Worm (Caenorhabditis elegans) whole organism, L2 larva: ENCODE results near the gene cct-6.

ENCODE experiments used
- C34F6.9 ChIP-seq: fragments of 150-350 bp; optimal IDR thresholded peaks from 2 replicates; lab custom pipeline; 2014; ENCODE audit warnings: missing biosample characterization, missing genetic modification characterization
- F13H6.1 ChIP-seq: sonication (generic microtip); optimal IDR thresholded peaks from 2 replicates; lab custom pipeline; 2016; ENCODE audit warnings: missing genetic modification characterization, missing compliant biosample characterization
- R02D3.7 ChIP-seq: fragments of 150-350 bp; optimal IDR thresholded peaks from 2 replicates; lab custom pipeline; 2014; ENCODE audit warnings: missing biosample characterization, missing genetic modification characterization
- Y55F3AM.14 ChIP-seq: fragments of 200-800 bp; sonication (Bioruptor generic); optimal IDR thresholded peaks from 2 replicates; lab custom pipeline; 2018; ENCODE audit warnings: mild to moderate bottlenecking, missing genetic modification characterization, missing compliant biosample characterization
- ZK546.5 ChIP-seq: sonication (generic microtip); optimal IDR thresholded peaks from 2 replicates; lab custom pipeline; 2017; ENCODE audit warnings: missing biosample characterization, missing genetic modification characterization
- alr-1 ChIP-seq: fragments of 150-350 bp; optimal IDR thresholded peaks from 2 replicates; lab custom pipeline; 2014; ENCODE audit warnings: missing biosample characterization, missing genetic modification characterization
- aly-2 ChIP-seq: fragments of 150-350 bp; optimal IDR thresholded peaks from 2 replicates; lab custom pipeline; 2014; ENCODE audit warnings: missing biosample characterization, missing genetic modification characterization
- ama-1 ChIP-seq: fragments of 150-350 bp; optimal IDR thresholded peaks from 2 replicates; lab custom pipeline; 2018; ENCODE audit warnings: inconsistent platforms
- blmp-1 ChIP-seq: sonication (generic microtip); optimal IDR thresholded peaks from 2 replicates; lab custom pipeline; 2017; ENCODE audit warnings: missing genetic modification characterization, mild to moderate bottlenecking, missing compliant biosample characterization, antibody characterized with exemption, moderate library complexity; ENCODE audit not compliant: insufficient read depth
- ceh-16 ChIP-seq: fragments of 150-350 bp; optimal IDR thresholded peaks from 2 replicates; lab custom pipeline; 2014; ENCODE audit warnings: missing biosample characterization, missing genetic modification characterization
- ceh-82 ChIP-seq: fragments of 150-350 bp; optimal IDR thresholded peaks from 2 replicates; lab custom pipeline; 2014; ENCODE audit warnings: missing biosample characterization, missing genetic modification characterization
- crh-2 ChIP-seq: sonication (generic microtip); optimal IDR thresholded peaks from 2 replicates; lab custom pipeline; 2017; ENCODE audit warnings: missing biosample characterization, missing genetic modification characterization
- dmd-4 ChIP-seq: sonication (generic microtip); optimal IDR thresholded peaks from 2 replicates; lab custom pipeline; 2017; ENCODE audit warnings: missing biosample characterization, missing genetic modification characterization
- egl-27 ChIP-seq: sonication (generic microtip); optimal IDR thresholded peaks from 3 replicates; lab custom pipeline; 2017; ENCODE audit warnings: missing biosample characterization, missing genetic modification reagents, missing genetic modification characterization
- elt-1 ChIP-seq: fragments of 150-350 bp; optimal IDR thresholded peaks from 2 replicates; lab custom pipeline; 2014; ENCODE audit warnings: missing biosample characterization, missing genetic modification characterization
- elt-3 ChIP-seq: sonication (generic microtip); optimal IDR thresholded peaks from 2 replicates; lab custom pipeline; 2017; ENCODE audit warnings: missing biosample characterization, missing genetic modification characterization
- fos-1 ChIP-seq: fragments of 150-350 bp; optimal IDR thresholded peaks from 2 replicates; lab custom pipeline; 2014; ENCODE audit warnings: missing biosample characterization, missing genetic modification characterization
- gmeb-1 ChIP-seq: fragments of 150-350 bp; optimal IDR thresholded peaks from 2 replicates; lab custom pipeline; 2014; ENCODE audit warnings: missing biosample characterization, missing genetic modification characterization
- lin-11 ChIP-seq: fragments of 150-350 bp; sonication (generic microtip); optimal IDR thresholded peaks from 2 replicates; lab custom pipeline; 2014; ENCODE audit warnings: missing biosample characterization, missing genetic modification characterization, inconsistent platforms, mixed read lengths
- lin-13 ChIP-seq: fragments of 150-350 bp; optimal IDR thresholded peaks from 2 replicates; lab custom pipeline; 2014; ENCODE audit warnings: missing biosample characterization, missing genetic modification reagents, missing genetic modification characterization
- lin-39 ChIP-seq: fragments of 150-350 bp; optimal IDR thresholded peaks from 2 replicates; lab custom pipeline; 2014; ENCODE audit warnings: missing biosample characterization, missing genetic modification reagents, missing genetic modification characterization
- lsy-2 ChIP-seq, 2 experiments: fragments of 150-350 bp in 1 of 2; sonication (generic microtip) in 1 of 2; optimal IDR thresholded peaks; 2 replicates each; lab custom pipeline; 2014 to 2017; ENCODE audit warnings: missing biosample characterization in 2 of 2, missing genetic modification characterization in 2 of 2
- mab-5 ChIP-seq: fragments of 150-350 bp; optimal IDR thresholded peaks from 2 replicates; lab custom pipeline; 2014; ENCODE audit warnings: missing biosample characterization, missing genetic modification characterization
- mbf-1 ChIP-seq: sonication (generic microtip); optimal IDR thresholded peaks from 2 replicates; lab custom pipeline; 2017; ENCODE audit warnings: missing biosample characterization, missing genetic modification characterization
- mdl-1 ChIP-seq, 2 experiments: fragments of 150-350 bp in 1 of 2; sonication (generic microtip) in 1 of 2; optimal IDR thresholded peaks; 2 replicates each; lab custom pipeline; 2017; ENCODE audit warnings: missing biosample characterization in 2 of 2, missing genetic modification characterization in 2 of 2
- nhr-10 ChIP-seq: sonication (generic microtip); optimal IDR thresholded peaks from 2 replicates; lab custom pipeline; 2017; ENCODE audit warnings: missing biosample characterization, missing genetic modification characterization
- nhr-11 ChIP-seq: fragments of 150-350 bp; optimal IDR thresholded peaks from 2 replicates; lab custom pipeline; 2014; ENCODE audit warnings: missing biosample characterization, missing genetic modification characterization
- nhr-12 ChIP-seq: fragments of 150-350 bp; optimal IDR thresholded peaks from 2 replicates; lab custom pipeline; 2014; ENCODE audit warnings: missing biosample characterization, missing genetic modification characterization
- nhr-129 ChIP-seq: fragments of 150-350 bp; optimal IDR thresholded peaks from 2 replicates; lab custom pipeline; 2014; ENCODE audit warnings: missing biosample characterization, missing genetic modification characterization
- nhr-21 ChIP-seq: fragments of 150-350 bp; optimal IDR thresholded peaks from 2 replicates; lab custom pipeline; 2014; ENCODE audit warnings: missing biosample characterization, missing genetic modification characterization
- nhr-23 ChIP-seq: fragments of 150-350 bp; optimal IDR thresholded peaks from 2 replicates; lab custom pipeline; 2014; ENCODE audit warnings: missing biosample characterization, missing genetic modification reagents, missing genetic modification characterization
- nhr-237 ChIP-seq: fragments of 150-350 bp; optimal IDR thresholded peaks from 2 replicates; lab custom pipeline; 2014; ENCODE audit warnings: missing biosample characterization, missing genetic modification characterization
- nhr-25 ChIP-seq: fragments of 150-350 bp; sonication (generic microtip); optimal IDR thresholded peaks from 3 replicates; lab custom pipeline; 2014; ENCODE audit warnings: missing biosample characterization, missing genetic modification characterization
- nhr-6 ChIP-seq: fragments of 150-350 bp; optimal IDR thresholded peaks from 2 replicates; lab custom pipeline; 2014; ENCODE audit warnings: missing biosample characterization, missing genetic modification characterization
- nhr-77 ChIP-seq: fragments of 150-350 bp; optimal IDR thresholded peaks from 2 replicates; lab custom pipeline; 2014; ENCODE audit warnings: missing biosample characterization, missing genetic modification characterization
- peb-1 ChIP-seq: fragments of 150-350 bp; optimal IDR thresholded peaks from 2 replicates; lab custom pipeline; 2014; ENCODE audit warnings: missing biosample characterization, missing genetic modification characterization
- sem-4 ChIP-seq: fragments of 150-350 bp; optimal IDR thresholded peaks from 2 replicates; lab custom pipeline; 2014; ENCODE audit warnings: missing biosample characterization, missing genetic modification reagents, missing genetic modification characterization
- skn-1 ChIP-seq: sonication (generic microtip); optimal IDR thresholded peaks from 2 replicates; lab custom pipeline; 2017; ENCODE audit warnings: missing biosample characterization, missing genetic modification characterization
- sma-3 ChIP-seq: sonication (generic microtip); optimal IDR thresholded peaks from 2 replicates; lab custom pipeline; 2016; ENCODE audit warnings: missing genetic modification reagents, missing genetic modification characterization, missing compliant biosample characterization
- sma-9 ChIP-seq, 2 experiments: fragments of 150-350 bp in 1 of 2; sonication (generic microtip) in 1 of 2; optimal IDR thresholded peaks; 2 replicates each; lab custom pipeline; 2014 to 2016; ENCODE audit warnings: missing genetic modification characterization in 2 of 2, mild to moderate bottlenecking in 1 of 2, missing biosample characterization in 1 of 2, missing compliant biosample characterization in 1 of 2, missing genetic modification reagents in 1 of 2, moderate library complexity in 1 of 2
- snpc-4 ChIP-seq: fragments of 150-350 bp; optimal IDR thresholded peaks from 2 replicates; lab custom pipeline; 2014; ENCODE audit warnings: missing biosample characterization, missing genetic modification characterization
- unc-39 ChIP-seq: fragments of 150-350 bp; optimal IDR thresholded peaks from 2 replicates; lab custom pipeline; 2014; ENCODE audit warnings: missing biosample characterization, missing genetic modification characterization
- unc-55 ChIP-seq: fragments of 150-350 bp; sonication (generic microtip); optimal IDR thresholded peaks from 3 replicates; lab custom pipeline; 2014; ENCODE audit warnings: missing biosample characterization, missing genetic modification reagents, missing genetic modification characterization
- unc-62 ChIP-seq: fragments of 150-350 bp; optimal IDR thresholded peaks from 2 replicates; lab custom pipeline; 2014; ENCODE audit warnings: missing biosample characterization, missing genetic modification reagents, missing genetic modification characterization
- zag-1 ChIP-seq: fragments of 150-350 bp; optimal IDR thresholded peaks from 2 replicates; lab custom pipeline; 2014; ENCODE audit warnings: missing biosample characterization, missing genetic modification characterization
- ztf-1 ChIP-seq: fragments of 200-800 bp; sonication (Bioruptor generic); conservative IDR thresholded peaks from 2 replicates; pipeline ENCODE4 v1.3.6; 2022; ENCODE audit warnings: missing genetic modification characterization, missing compliant biosample characterization
- ztf-11 ChIP-seq: sonication (generic microtip); optimal IDR thresholded peaks from 2 replicates; lab custom pipeline; 2017; ENCODE audit warnings: missing biosample characterization, missing genetic modification characterization
- ztf-4 ChIP-seq: fragments of 150-350 bp; optimal IDR thresholded peaks from 2 replicates; lab custom pipeline; 2014; ENCODE audit warnings: missing biosample characterization, missing genetic modification characterization

The cct-6 gene

ce11 chrIII:5855637-5856179 lies at the start of gene cct-6, which contains the start of gene alh-9:
cct-6 (minus strand) TSS chrIII:5855687.
alh-9 (plus strand) TSS chrIII:5856018.
- TF ChIP-seq Y55F3AM.14 (GFP tag; lab: Kevin White, UChicago): no peak
- peak; percentile 39 for TF ChIP-seq egl-27
- TF ChIP-seq unc-62: no peak
- peak; percentile 92 for TF ChIP-seq C34F6.9 (tag; lab: Kevin White, UChicago)
- TF ChIP-seq nhr-11 (tag; lab: Kevin White, UChicago): no peak
- peak; percentile 80 for TF ChIP-seq sma-3 (GFP tag; lab: Kevin White, UChicago)
- no peak for TF ChIP-seq lin-39
- TF ChIP-seq elt-3 (tag; lab: Kevin White, UChicago): no peak
- peak; percentile 89 for TF ChIP-seq crh-2 (tag; lab: Kevin White, UChicago)
- no peak for TF ChIP-seq nhr-77 (tag; lab: Kevin White, UChicago)
- TF ChIP-seq aly-2 (tag; lab: Kevin White, UChicago): no peak
- no peak for TF ChIP-seq unc-39 (tag; lab: Kevin White, UChicago)
- no peak for TF ChIP-seq mdl-1 (tag; optimal IDR thresholded peaks at IDR 0.05; lab: Kevin White, UChicago)
- peak; percentile 19 for TF ChIP-seq ztf-4 (tag; lab: Kevin White, UChicago)
- TF ChIP-seq lsy-2 (tag; optimal IDR thresholded peaks at IDR 0.05; lab: Kevin White, UChicago): peak; percentile 61 to 92
- peak; percentile 54 for TF ChIP-seq nhr-21
- no peak for TF ChIP-seq nhr-10 (tag; lab: Kevin White, UChicago)
- no peak for TF ChIP-seq ceh-16 (tag; lab: Kevin White, UChicago)
- no peak for TF ChIP-seq peb-1
- peak; percentile 94 for TF ChIP-seq unc-55
- TF ChIP-seq ztf-11 (tag; lab: Kevin White, UChicago): no peak
- TF ChIP-seq nhr-25 (tag; lab: Kevin White, UChicago): peak; percentile 84
- no peak for TF ChIP-seq nhr-12 (tag; lab: Kevin White, UChicago)
- TF ChIP-seq sem-4: peak; percentile 2
- TF ChIP-seq skn-1 (tag; lab: Kevin White, UChicago): no peak
- TF ChIP-seq R02D3.7 (tag; lab: Kevin White, UChicago): peak; percentile 70
- TF ChIP-seq elt-1 (tag; lab: Kevin White, UChicago): no peak
- peak; percentile 93 for TF ChIP-seq gmeb-1 (tag; lab: Kevin White, UChicago)
- TF ChIP-seq sma-9 (GFP tag; optimal IDR thresholded peaks at IDR 0.05; lab: Kevin White, UChicago): peak; percentile 76
- TF ChIP-seq sma-9 (tag; optimal IDR thresholded peaks at IDR 0.05; lab: Kevin White, UChicago): no peak
- peak; percentile 69 for TF ChIP-seq F13H6.1 (tag; lab: Kevin White, UChicago)
- peak; percentile 56 for TF ChIP-seq fos-1 (tag; lab: Kevin White, UChicago)
- peak; percentile 5 for TF ChIP-seq nhr-6 (tag; lab: Kevin White, UChicago)
- TF ChIP-seq blmp-1 (tag; lab: Kevin White, UChicago): no peak
- peak; percentile 44 for TF ChIP-seq ama-1 (lab: Kevin White, UChicago)
- peak; percentile 46 for TF ChIP-seq mab-5 (tag; lab: Kevin White, UChicago)
- TF ChIP-seq ztf-1: no peak
- peak; percentile 88 for TF ChIP-seq lin-13 (GFP tag; lab: Kevin White, UChicago)
- no peak for TF ChIP-seq alr-1 (tag; lab: Kevin White, UChicago)
- TF ChIP-seq nhr-129 (tag; lab: Kevin White, UChicago): peak; percentile 88
- peak; percentile 1 for TF ChIP-seq ZK546.5
- no peak for TF ChIP-seq mbf-1 (tag; lab: Kevin White, UChicago)
- peak; percentile 79 for TF ChIP-seq lin-11 (tag; lab: Kevin White, UChicago)
- no peak for TF ChIP-seq nhr-237 (tag; lab: Kevin White, UChicago)
- TF ChIP-seq nhr-23 (tag; lab: Kevin White, UChicago): no peak
- peak; percentile 37 for TF ChIP-seq snpc-4
- TF ChIP-seq dmd-4 (tag; lab: Kevin White, UChicago): no peak
- TF ChIP-seq zag-1 (tag; lab: Kevin White, UChicago): no peak
- TF ChIP-seq ceh-82 (tag; lab: Kevin White, UChicago): peak; percentile 20
